Fruit fly (Drosophila melanogaster): ENCODE data around the gene CG10466.

CG10466 gene

dm6 chr2L:19787930-19788329 lies 4.0 kb upstream of the CG10466 start:
- TF ChIP-seq CTCF (optimal IDR thresholded peaks at IDR 0.05) (no peak), CG8478 (optimal IDR thresholded peaks at IDR 0.05) (no peak)

- no peak for TF ChIP-seq CG8478 (optimal IDR thresholded peaks at IDR 0.05)
- no peak for TF ChIP-seq CTCF (optimal IDR thresholded peaks at IDR 0.05)
Observed at dm6 chr2L:19788735-19789134, 3.2 kb upstream of the CG10466 start.

dm6 chr2L:19790553-19791320 lies 1.2 kb upstream of the CG10466 start:
- TF ChIP-seq CTCF (optimal IDR thresholded peaks at IDR 0.05) (no peak), CG8478 (optimal IDR thresholded peaks at IDR 0.05) (no peak)

- TF ChIP-seq CTCF (optimal IDR thresholded peaks at IDR 0.05) (peak in 1 of 2 experiments; percentile 27), CG8478 (optimal IDR thresholded peaks at IDR 0.05) (no peak)
Observed at dm6 chr2L:19795320-19796110, 3.6 kb downstream of the CG10466 start.

- no peak for TF ChIP-seq CG8478 (optimal IDR thresholded peaks at IDR 0.05)
- TF ChIP-seq CTCF (optimal IDR thresholded peaks at IDR 0.05): no peak
Observed at dm6 chr2L:19796111-19796451, 4.2 kb downstream of the CG10466 start, which contains the start of gene sick. sick (plus strand) TSS chr2L:19796365.

- TF ChIP-seq CTCF (optimal IDR thresholded peaks at IDR 0.05) (no peak), CG8478 (optimal IDR thresholded peaks at IDR 0.05) (no peak)
Observed at dm6 chr2L:19799940-19800339, 8.0 kb downstream of the CG10466 start.

- TF ChIP-seq CTCF (optimal IDR thresholded peaks at IDR 0.05) (no peak), CG8478 (optimal IDR thresholded peaks at IDR 0.05) (no peak)
Observed at dm6 chr2L:19800703-19801102, 8.8 kb downstream of the CG10466 start.

dm6 chr2L:19801951-19802612 lies 10.2 kb downstream of the CG10466 start:
- TF ChIP-seq CTCF (optimal IDR thresholded peaks at IDR 0.05): no peak

- TF ChIP-seq CG8478 (optimal IDR thresholded peaks at IDR 0.05) (no peak), CTCF (optimal IDR thresholded peaks at IDR 0.05) (no peak)
Observed at dm6 chr2L:19805007-19805406, 13.1 kb downstream of the CG10466 start.

- no peak for TF ChIP-seq CG8478 (optimal IDR thresholded peaks at IDR 0.05)
- no peak for TF ChIP-seq CTCF (optimal IDR thresholded peaks at IDR 0.05)
Observed at dm6 chr2L:19809515-19810049, 17.7 kb downstream of the CG10466 start.

- TF ChIP-seq CG8478 (optimal IDR thresholded peaks at IDR 0.05) (no peak), CTCF (optimal IDR thresholded peaks at IDR 0.05) (no peak)
Observed at dm6 chr2L:19810642-19811041, 18.7 kb downstream of the CG10466 start.

- TF ChIP-seq CG8478 (optimal IDR thresholded peaks at IDR 0.05) (no peak), CTCF (optimal IDR thresholded peaks at IDR 0.05) (no peak)
Observed at dm6 chr2L:19814432-19814831, 22.5 kb downstream of the CG10466 start, which contains the start of gene CG13962. CG13962 (minus strand) TSS chr2L:19814532.

- peak; percentile 92 to 94 for TF ChIP-seq CTCF (optimal IDR thresholded peaks at IDR 0.05)
- TF ChIP-seq CG8478 (optimal IDR thresholded peaks at IDR 0.05): no peak
Observed at dm6 chr2L:19817147-19817546, 25.2 kb downstream of the CG10466 start.

dm6 chr2L:19819896-19820295 lies 28.0 kb downstream of the CG10466 start:
- peak; percentile 25 to 29 for TF ChIP-seq CTCF (optimal IDR thresholded peaks at IDR 0.05)
- TF ChIP-seq CG8478 (optimal IDR thresholded peaks at IDR 0.05): no peak

dm6 chr2L:19824290-19824689 lies 32.4 kb downstream of the CG10466 start:
- TF ChIP-seq CG8478 (optimal IDR thresholded peaks at IDR 0.05) (no peak), CTCF (optimal IDR thresholded peaks at IDR 0.05) (no peak)

Data from S2 (cell line).